In the genomic region with DNA sequence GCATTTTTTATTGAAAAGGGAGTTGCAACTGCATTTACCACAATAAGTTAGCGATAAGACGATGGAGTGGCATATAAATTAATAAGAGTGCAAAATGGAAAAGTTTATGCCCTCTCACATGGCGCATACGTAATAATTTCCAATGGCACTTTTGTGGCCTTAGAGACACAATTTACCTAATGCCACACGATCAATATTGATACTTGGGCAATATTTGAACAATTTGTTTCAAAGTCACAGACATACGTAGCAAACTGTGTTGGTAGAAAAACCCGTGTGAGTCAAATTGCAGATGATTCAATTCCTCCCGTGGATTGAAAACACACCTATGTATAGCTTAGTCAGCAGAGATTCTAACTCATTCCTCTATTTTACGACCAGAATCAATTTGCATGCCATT, we compare ENCODE assay signal across 3 fruit fly cellular contexts.
TF ChIP-seq lines count a peak whose summit lies in the region.

No protein-coding gene starts in this region.

- no peak for TF ChIP-seq CTCF in whole organism, embryonic (GFP tag; optimal IDR thresholded peaks at IDR 0.05; lab: Kevin White, UChicago)

TF ChIP-seq in whole organism, adult, 20 proteins besides CTCF, POLR2A, EP300 and RAD21:
- TF ChIP-seq toe (GFP tag; optimal IDR thresholded peaks at IDR 0.05; lab: Kevin White, UChicago) (peak; percentile 60), CG7101 (tag; optimal IDR thresholded peaks at IDR 0.05; lab: Kevin White, UChicago) (peak; percentile 84), Clk (GFP tag; optimal IDR thresholded peaks at IDR 0.05; lab: Kevin White, UChicago) (peak; percentile 51), kay (GFP tag; lab: Kevin White, UChicago; ENCODE audit: borderline replicate concordance) (peak; percentile 65), Crg-1 (GFP tag; optimal IDR thresholded peaks at IDR 0.05; lab: Kevin White, UChicago) (peak; percentile 92), CG1620 (GFP tag; optimal IDR thresholded peaks at IDR 0.05; lab: Kevin White, UChicago) (peak; percentile 69), pad (GFP tag; optimal IDR thresholded peaks at IDR 0.05; lab: Kevin White, UChicago) (peak; percentile 45), cic (GFP tag; optimal IDR thresholded peaks at IDR 0.05; lab: Kevin White, UChicago) (peak; percentile 55), Hr96 (GFP tag; optimal IDR thresholded peaks at IDR 0.05; lab: Kevin White, UChicago) (peak; percentile 45), CG7045 (GFP tag; optimal IDR thresholded peaks at IDR 0.05; lab: Kevin White, UChicago) (peak; percentile 63), CG12768 (GFP tag; optimal IDR thresholded peaks at IDR 0.05; lab: Kevin White, UChicago) (peak; percentile 70), CG5204 (GFP tag; optimal IDR thresholded peaks at IDR 0.05; lab: Kevin White, UChicago) (peak; percentile 26), tj (GFP tag; optimal IDR thresholded peaks at IDR 0.05; lab: Kevin White, UChicago) (peak; percentile 24), CG14711 (tag; optimal IDR thresholded peaks at IDR 0.05; lab: Kevin White, UChicago) (peak; percentile 65), Mnt (GFP tag; optimal IDR thresholded peaks at IDR 0.05; lab: Kevin White, UChicago) (peak; percentile 51), bab1 (GFP tag; optimal IDR thresholded peaks at IDR 0.05; lab: Kevin White, UChicago) (no peak), CG11617 (GFP tag; optimal IDR thresholded peaks at IDR 0.05; lab: Kevin White, UChicago) (peak; percentile 54), cnc (optimal IDR thresholded peaks at IDR 0.05; lab: Kevin White, UChicago) (no peak), ovo (GFP tag; optimal IDR thresholded peaks at IDR 0.05; lab: Kevin White, UChicago) (peak; percentile 81), CG33017 (tag; optimal IDR thresholded peaks at IDR 0.05; lab: Kevin White, UChicago) (peak; percentile 66)

TF ChIP-seq in whole organism, embryonic, 481 proteins besides CTCF, POLR2A, EP300 and RAD21 (continues in another document):
- TF ChIP-seq hkb (optimal IDR thresholded peaks at IDR 0.05; lab: Kevin White, UChicago): no peak
- TF ChIP-seq hkb (GFP tag; IDR thresholded peaks at IDR 0.05; lab: Robert Waterston, UW): peak; percentile 74
- TF ChIP-seq trem (tag; optimal IDR thresholded peaks at IDR 0.05; lab: Kevin White, UChicago): no peak
- no peak for TF ChIP-seq Kr (GFP tag; optimal IDR thresholded peaks at IDR 0.05; lab: Kevin White, UChicago)
- no peak for TF ChIP-seq CG2129 (GFP tag; IDR thresholded peaks at IDR 0.05; lab: Robert Waterston, UW; ENCODE audit: partially characterized antibody)
- TF ChIP-seq CG8924 (tag; optimal IDR thresholded peaks at IDR 0.05; lab: Kevin White, UChicago): no peak
- TF ChIP-seq tap (tag; optimal IDR thresholded peaks at IDR 0.05; lab: Kevin White, UChicago): peak; percentile 25
- peak; percentile 30 for TF ChIP-seq CG17568 (GFP tag; optimal IDR thresholded peaks at IDR 0.05; lab: Kevin White, UChicago)
- no peak for TF ChIP-seq CG9727 (GFP tag; optimal IDR thresholded peaks at IDR 0.05; lab: Kevin White, UChicago)
- peak; percentile 69 for TF ChIP-seq CG12071 (GFP tag; optimal IDR thresholded peaks at IDR 0.05; lab: Kevin White, UChicago)
- no peak for TF ChIP-seq fu2 (GFP tag; optimal IDR thresholded peaks at IDR 0.05; lab: Kevin White, UChicago)
- peak; percentile 46 for TF ChIP-seq CG15514 (GFP tag; optimal IDR thresholded peaks at IDR 0.05; lab: Kevin White, UChicago)
- peak; percentile 41 for TF ChIP-seq CG6765 (GFP tag; optimal IDR thresholded peaks at IDR 0.05; lab: Kevin White, UChicago)
- peak; percentile 6 for TF ChIP-seq dmrt99B (tag; optimal IDR thresholded peaks at IDR 0.05; lab: Kevin White, UChicago)
- TF ChIP-seq cwo (GFP tag; optimal IDR thresholded peaks at IDR 0.05; lab: Kevin White, UChicago): peak; percentile 5
- no peak for TF ChIP-seq HLH54F (GFP tag; optimal IDR thresholded peaks at IDR 0.05; lab: Kevin White, UChicago)
- TF ChIP-seq abd-A (tag; optimal IDR thresholded peaks at IDR 0.05; lab: Kevin White, UChicago): no peak
- TF ChIP-seq caup (GFP tag; optimal IDR thresholded peaks at IDR 0.05; lab: Kevin White, UChicago; ENCODE audit: severe bottlenecking): peak; percentile 17
- no peak for TF ChIP-seq bigmax (GFP tag; optimal IDR thresholded peaks at IDR 0.05; lab: Kevin White, UChicago)
- peak; percentile 56 for TF ChIP-seq Sox100B (GFP tag; optimal IDR thresholded peaks at IDR 0.05; lab: Kevin White, UChicago)
- no peak for TF ChIP-seq CG10979 (tag; optimal IDR thresholded peaks at IDR 0.05; lab: Kevin White, UChicago)
- no peak for TF ChIP-seq tio (GFP tag; optimal IDR thresholded peaks at IDR 0.05; lab: Kevin White, UChicago)
- no peak for TF ChIP-seq CG3065 (GFP tag; optimal IDR thresholded peaks at IDR 0.05; lab: Kevin White, UChicago)
- no peak for TF ChIP-seq CG2889 (GFP tag; IDR thresholded peaks at IDR 0.05; lab: Robert Waterston, UW)
- no peak for TF ChIP-seq CG10462 (GFP tag; optimal IDR thresholded peaks at IDR 0.05; lab: Kevin White, UChicago)
- TF ChIP-seq chm (GFP tag; IDR thresholded peaks at IDR 0.05; lab: Robert Waterston, UW): no peak
- TF ChIP-seq Nf-YB (GFP tag; optimal IDR thresholded peaks at IDR 0.05; lab: Kevin White, UChicago): no peak
- TF ChIP-seq gcm (GFP tag; optimal IDR thresholded peaks at IDR 0.05; lab: Kevin White, UChicago): no peak
- no peak for TF ChIP-seq al (GFP tag; IDR thresholded peaks at IDR 0.05; lab: Robert Waterston, UW)
- TF ChIP-seq Fer1 (GFP tag; optimal IDR thresholded peaks at IDR 0.05; lab: Kevin White, UChicago): peak; percentile 55
- peak; percentile 6 for TF ChIP-seq disco-r (GFP tag; optimal IDR thresholded peaks at IDR 0.05; lab: Kevin White, UChicago)
- TF ChIP-seq CG5953 (GFP tag; IDR thresholded peaks at IDR 0.05; lab: Robert Waterston, UW): no peak
- TF ChIP-seq schlank (tag; optimal IDR thresholded peaks at IDR 0.05; lab: Kevin White, UChicago): peak; percentile 39
- TF ChIP-seq stc (GFP tag; IDR thresholded peaks at IDR 0.05; lab: Robert Waterston, UW): peak; percentile 45; the same call in 1 of the 2 replicates
- 0 out of 2 replicates have a peak, but pooled peaks have one; percentile 27 for TF ChIP-seq Nf-YA (GFP tag; IDR thresholded peaks at IDR 0.05; lab: Robert Waterston, UW)

TF ChIP-seq in whole organism, prepupa, 60 proteins besides CTCF, POLR2A, EP300 and RAD21:
- TF ChIP-seq fkh (GFP tag; optimal IDR thresholded peaks at IDR 0.05; lab: Kevin White, UChicago) (peak; percentile 24), Ets96B (tag; optimal IDR thresholded peaks at IDR 0.05; lab: Kevin White, UChicago) (no peak)
TF ChIP-seq in whole organism, prepupa: peak in this region for 1.
